Fruit fly (Drosophila melanogaster) whole organism, prepupa: ENCODE measurements around the gene CG42749.

Experiments
- CG10669 ChIP-seq: fragments of 200-800 bp; sonication (Bioruptor generic); optimal IDR thresholded peaks from 3 replicates; lab custom pipeline; 2018; ENCODE audit warnings: missing biosample characterization, mild to moderate bottlenecking, missing genetic modification characterization, moderate library complexity
- CG1621 ChIP-seq: fragments of 200-800 bp; sonication (Bioruptor generic); optimal IDR thresholded peaks from 3 replicates; lab custom pipeline; 2018; ENCODE audit warnings: missing biosample characterization, mild to moderate bottlenecking, missing genetic modification characterization
- CG16779 ChIP-seq: fragments of 200-800 bp; sonication (Bioruptor generic); optimal IDR thresholded peaks from 3 replicates; lab custom pipeline; 2017; ENCODE audit warnings: missing biosample characterization, mild to moderate bottlenecking, missing genetic modification characterization
- CG3919 ChIP-seq: fragments of 200-800 bp; sonication (Bioruptor generic); optimal IDR thresholded peaks from 3 replicates; lab custom pipeline; 2016; ENCODE audit warnings: missing biosample characterization, missing genetic modification characterization
- CG8319 ChIP-seq: fragments of 200-800 bp; sonication (Bioruptor generic); optimal IDR thresholded peaks from 3 replicates; lab custom pipeline; 2016; ENCODE audit warnings: missing biosample characterization, missing genetic modification characterization
- Met ChIP-seq: fragments of 200-800 bp; sonication (Bioruptor generic); optimal IDR thresholded peaks from 3 replicates; lab custom pipeline; 2016; ENCODE audit warnings: missing biosample characterization, missing genetic modification characterization
- topi ChIP-seq: fragments of 200-800 bp; sonication (Bioruptor generic); optimal IDR thresholded peaks from 3 replicates; lab custom pipeline; 2016; ENCODE audit warnings: missing biosample characterization, missing genetic modification characterization

DNA sequence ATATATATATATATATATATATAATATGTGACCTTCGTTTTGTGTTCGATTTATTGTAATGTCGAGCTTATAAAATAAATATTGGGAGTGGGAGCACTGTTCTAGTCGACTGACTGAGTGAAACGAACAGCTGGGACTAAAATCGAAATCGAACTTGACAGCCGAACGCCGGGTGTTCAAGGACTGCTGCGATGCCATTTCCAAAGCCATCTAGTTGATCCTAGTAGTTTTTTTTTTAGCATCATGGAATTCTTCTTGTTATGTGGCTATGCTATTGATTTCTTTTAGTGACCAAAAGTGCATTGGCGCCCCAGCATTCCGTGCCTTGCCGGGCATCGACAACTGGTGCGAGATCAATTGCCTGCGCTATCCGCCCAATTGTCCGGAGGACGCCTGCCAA lies 9.7 kb downstream of the CG42749 start, which contains the start of gene CG3323:
- no peak for TF ChIP-seq CG16779
- no peak for TF ChIP-seq CG1621 (tag; lab: Kevin White, UChicago)
- TF ChIP-seq topi (GFP tag; lab: Kevin White, UChicago): no peak
- no peak for TF ChIP-seq CG8319
- TF ChIP-seq CG3919: no peak
- TF ChIP-seq Met (GFP tag; lab: Kevin White, UChicago): no peak
- TF ChIP-seq CG10669: no peak
